Fruit fly (Drosophila melanogaster): Measurements from ENCODE around the gene mab-21.

mab-21 gene

dm6 chrX:5965517-5966397, 47.2 kb downstream of the mab-21 start, which contains the start of gene Grip (continued):
- TF ChIP-seq CG32772 (GFP tag; IDR thresholded peaks at IDR 0.05) (no peak), Bgb (GFP tag; IDR thresholded peaks at IDR 0.05; ENCODE audit: partially characterized antibody) (0 out of 2 replicates have a peak, but pooled peaks have one; percentile 23), CG17328 (GFP tag; IDR thresholded peaks at IDR 0.05) (peak; percentile 17; the same call in 1 of the 2 replicates), CG11696 (GFP tag; IDR thresholded peaks at IDR 0.05) (no peak), CG3281 (GFP tag; optimal IDR thresholded peaks at IDR 0.05) (no peak), esg (GFP tag; conservative IDR thresholded peaks at IDR 0.05) (0 out of 2 replicates have a peak, but pooled peaks have one; percentile 8), CG14441 (GFP tag; IDR thresholded peaks at IDR 0.05) (no peak), slou (GFP tag; optimal IDR thresholded peaks at IDR 0.05) (peak; percentile 1), CG13775 (GFP tag; optimal IDR thresholded peaks at IDR 0.05) (peak; percentile 64), CG10267 (tag; optimal IDR thresholded peaks at IDR 0.05) (peak; percentile 52), HmgD (GFP tag; optimal IDR thresholded peaks at IDR 0.05) (no peak), Sox102F (GFP tag; optimal IDR thresholded peaks at IDR 0.05) (peak; percentile 41), CG15601 (tag; optimal IDR thresholded peaks at IDR 0.05) (peak; percentile 4), Dad (GFP tag; optimal IDR thresholded peaks at IDR 0.05) (no peak), run (tag; optimal IDR thresholded peaks at IDR 0.05) (no peak), phol (tag; optimal IDR thresholded peaks at IDR 0.05) (peak; percentile 49), Bteb2 (GFP tag; optimal IDR thresholded peaks at IDR 0.05) (no peak), inv (GFP tag; IDR thresholded peaks at IDR 0.05; ENCODE audit: partially characterized antibody) (0 out of 2 replicates have a peak, but pooled peaks have one; percentile 41), CTCF (GFP tag; optimal IDR thresholded peaks at IDR 0.05) (no peak), Ssrp (tag; optimal IDR thresholded peaks at IDR 0.05) (peak; percentile 36), CG17802 (tag; optimal IDR thresholded peaks at IDR 0.05) (no peak), CG13287 (GFP tag; IDR thresholded peaks at IDR 0.05; ENCODE audit: partially characterized antibody) (peak; percentile 67), trh (GFP tag; optimal IDR thresholded peaks at IDR 0.05) (no peak), CG8924 (tag; optimal IDR thresholded peaks at IDR 0.05) (peak; percentile 51), pan (optimal IDR thresholded peaks at IDR 0.05) (no peak), pan (GFP tag; optimal IDR thresholded peaks at IDR 0.05 in 1 of 2, IDR thresholded peaks at IDR 0.05 in 1 of 2) (peak in 1 of 2 experiments; percentile 38), CG3847 (GFP tag; IDR thresholded peaks at IDR 0.05) (no peak), CG10543 (GFP tag; optimal IDR thresholded peaks at IDR 0.05) (peak; percentile 21), hbn (GFP tag; IDR thresholded peaks at IDR 0.05; ENCODE audit: partially characterized antibody) (peak; percentile 61), nmo (GFP tag; optimal IDR thresholded peaks at IDR 0.05) (peak; percentile 67), D (optimal IDR thresholded peaks at IDR 0.05) (no peak), D (GFP tag; optimal IDR thresholded peaks at IDR 0.05) (peak; percentile 3), gfzf (GFP tag; optimal IDR thresholded peaks at IDR 0.05) (peak; percentile 15), CG9876 (GFP tag; optimal IDR thresholded peaks at IDR 0.05) (no peak), CG14014 (GFP tag; IDR thresholded peaks at IDR 0.05) (no peak), hb (GFP tag; IDR thresholded peaks at IDR 0.05; ENCODE audit: partially characterized antibody) (no peak), CG2678 (tag; optimal IDR thresholded peaks at IDR 0.05) (peak; percentile 57), Hsf (GFP tag; optimal IDR thresholded peaks at IDR 0.05) (no peak), Blimp-1 (GFP tag; optimal IDR thresholded peaks at IDR 0.05) (peak; percentile 40), Dll (GFP tag; IDR thresholded peaks at IDR 0.05; ENCODE audit: partially characterized antibody) (peak; percentile 82)
